Worm (Caenorhabditis elegans) whole organism, late embryonic: ENCODE results near the gene unc-7.

Experiments used
- ama-1 ChIP-seq: fragments of 150-350 bp; optimal IDR thresholded peaks from 2 replicates; lab custom pipeline; 2014
- ceh-2 ChIP-seq: sonication (generic microtip); optimal IDR thresholded peaks from 2 replicates; lab custom pipeline; 2016; ENCODE audit warnings: missing genotype, missing genetic modification characterization, missing compliant biosample characterization
- ceh-31 ChIP-seq: sonication (generic microtip); optimal IDR thresholded peaks from 2 replicates; lab custom pipeline; 2016; ENCODE audit warnings: missing genetic modification characterization, missing compliant biosample characterization
- ceh-34 ChIP-seq: sonication (generic microtip); optimal IDR thresholded peaks from 2 replicates; lab custom pipeline; 2016; ENCODE audit warnings: mild to moderate bottlenecking, missing genetic modification characterization, missing compliant biosample characterization
- ceh-9 ChIP-seq: sonication (generic microtip); optimal IDR thresholded peaks from 2 replicates; lab custom pipeline; 2016; ENCODE audit warnings: mild to moderate bottlenecking, missing genetic modification characterization, inconsistent platforms, missing compliant biosample characterization
- dve-1 ChIP-seq: sonication (generic microtip); optimal IDR thresholded peaks from 2 replicates; lab custom pipeline; 2017; ENCODE audit warnings: antibody characterized with exemption, mild to moderate bottlenecking, missing genetic modification characterization, missing compliant biosample characterization
- hlh-30 ChIP-seq: sonication (generic microtip); optimal IDR thresholded peaks from 2 replicates; lab custom pipeline; 2017; ENCODE audit warnings: antibody characterized with exemption, missing genetic modification characterization, missing compliant biosample characterization; ENCODE audit not compliant: insufficient read depth
- lim-6 ChIP-seq: sonication (generic microtip); optimal IDR thresholded peaks from 2 replicates; lab custom pipeline; 2016; ENCODE audit warnings: missing genetic modification characterization, missing compliant biosample characterization
- pha-4 ChIP-seq: fragments of 150-350 bp; optimal IDR thresholded peaks from 2 replicates; lab custom pipeline; 2018; ENCODE audit warnings: missing biosample characterization, missing genetic modification reagents, missing genetic modification characterization
- unc-55 ChIP-seq: sonication (generic microtip); optimal IDR thresholded peaks from 2 replicates; lab custom pipeline; 2017; ENCODE audit warnings: missing biosample characterization, missing genetic modification reagents, missing genetic modification characterization

ce11 chrX:15115748-15116147 lies 31.8 kb downstream of the unc-7 start:
- TF ChIP-seq ceh-31 (tag; lab: Kevin White, UChicago), result no peak
- TF ChIP-seq ceh-9 (tag; lab: Kevin White, UChicago), result no peak
- TF ChIP-seq lim-6, result no peak
- TF ChIP-seq hlh-30, result no peak
- no peak for TF ChIP-seq dve-1 (tag; lab: Kevin White, UChicago)
- TF ChIP-seq ceh-2 (tag; lab: Kevin White, UChicago), result no peak
- TF ChIP-seq pha-4 (tag; lab: Kevin White, UChicago), result no peak
- no peak for TF ChIP-seq ama-1 (lab: Kevin White, UChicago)
- TF ChIP-seq unc-55 (GFP tag; lab: Kevin White, UChicago), result no peak
- no peak for TF ChIP-seq ceh-34 (tag; lab: Kevin White, UChicago)
